Worm (Caenorhabditis elegans) whole organism, young adult: ENCODE measurements around the gene clec-240.

ENCODE experiments used
- F55B11.4 ChIP-seq: sonication (generic microtip); optimal IDR thresholded peaks from 2 replicates; lab custom pipeline; 2016; ENCODE audit warnings: missing compliant biosample characterization, missing genetic modification characterization, borderline replicate concordance; ENCODE audit not compliant: insufficient read depth
- F57A8.1 ChIP-seq: fragments of 200-800 bp; sonication (Bioruptor generic); optimal IDR thresholded peaks from 2 replicates; lab custom pipeline; 2018; ENCODE audit warnings: mild to moderate bottlenecking, missing genetic modification characterization, moderate library complexity, missing compliant biosample characterization
- K11D2.4 ChIP-seq: fragments of 200-800 bp; sonication (Bioruptor generic); IDR thresholded peaks from 2 replicates; pipeline ENCODE4 v1.3.6; 2022; ENCODE audit warnings: missing genetic modification reagents, missing genetic modification characterization, missing compliant biosample characterization
- K12H6.12 ChIP-seq: fragments of 200-800 bp; sonication (Bioruptor generic); optimal IDR thresholded peaks from 2 replicates; lab custom pipeline; 2018; ENCODE audit warnings: mild to moderate bottlenecking, missing genetic modification characterization, missing compliant biosample characterization
- T26A5.8 ChIP-seq: sonication (generic microtip); optimal IDR thresholded peaks from 2 replicates; lab custom pipeline; 2016; ENCODE audit warnings: missing genetic modification characterization, missing compliant biosample characterization
- Y53F4B.3 ChIP-seq: fragments of 200-800 bp; sonication (Bioruptor generic); IDR thresholded peaks from 2 replicates; pipeline ENCODE4 v1.3.6; 2022; ENCODE audit warnings: missing genetic modification reagents, missing genetic modification characterization, missing compliant biosample characterization
- ceh-100 ChIP-seq: fragments of 200-800 bp; sonication (Bioruptor generic); IDR thresholded peaks from 2 replicates; pipeline ENCODE4 v1.3.6; 2022; ENCODE audit warnings: missing genetic modification reagents, missing genetic modification characterization, missing compliant biosample characterization
- egl-44 ChIP-seq: fragments of 200-800 bp; sonication (Bioruptor generic); IDR thresholded peaks from 2 replicates; pipeline ENCODE4 v1.3.6; 2022; ENCODE audit warnings: missing genetic modification reagents, missing genetic modification characterization, missing compliant biosample characterization
- lag-1 ChIP-seq: fragments of 200-800 bp; sonication (Bioruptor generic); IDR thresholded peaks from 2 replicates; pipeline ENCODE4 v1.3.6; 2022; ENCODE audit warnings: missing genetic modification reagents, missing genetic modification characterization, missing compliant biosample characterization
- let-607 ChIP-seq, 2 experiments: fragments of 200-800 bp in 1 of 2; sonication (Bioruptor generic) in 1 of 2; sonication (generic microtip) in 1 of 2; optimal IDR thresholded peaks; 2 replicates each; lab custom pipeline; 2016 to 2018; ENCODE audit warnings: mild to moderate bottlenecking in 2 of 2, missing compliant biosample characterization in 2 of 2, missing genetic modification characterization in 2 of 2, moderate library complexity in 2 of 2, missing genotype in 1 of 2
- lsy-27 ChIP-seq: sonication (generic microtip); optimal IDR thresholded peaks from 2 replicates; lab custom pipeline; 2017; ENCODE audit warnings: missing genetic modification characterization, mild to moderate bottlenecking, missing compliant biosample characterization, antibody characterized with exemption, missing genotype, borderline replicate concordance; ENCODE audit not compliant: insufficient read depth
- madf-3 ChIP-seq: fragments of 200-800 bp; sonication (Bioruptor generic); IDR thresholded peaks from 2 replicates; pipeline ENCODE4 v1.3.6; 2022; ENCODE audit warnings: missing genetic modification reagents, missing genetic modification characterization, missing compliant biosample characterization
- mcd-1 ChIP-seq: fragments of 200-800 bp; sonication (Bioruptor generic); IDR thresholded peaks from 2 replicates; pipeline ENCODE4 v1.3.6; 2022; ENCODE audit warnings: missing genetic modification reagents, missing genetic modification characterization, missing compliant biosample characterization
- mel-28 ChIP-seq: sonication (generic microtip); optimal IDR thresholded peaks from 2 replicates; lab custom pipeline; 2016; ENCODE audit warnings: borderline replicate concordance, mild to moderate bottlenecking, missing genetic modification characterization, missing compliant biosample characterization
- nhr-27 ChIP-seq: fragments of 200-800 bp; sonication (Bioruptor generic); optimal IDR thresholded peaks from 2 replicates; lab custom pipeline; 2018; ENCODE audit warnings: mild to moderate bottlenecking, missing genetic modification characterization, moderate library complexity, missing compliant biosample characterization
- snpc-3.4 ChIP-seq: sonication (generic microtip); optimal IDR thresholded peaks from 2 replicates; lab custom pipeline; 2017; ENCODE audit warnings: missing genetic modification characterization, mild to moderate bottlenecking, missing compliant biosample characterization, antibody characterized with exemption, moderate library complexity, missing genotype, missing genetic modification reagents
- zim-3 ChIP-seq: sonication (generic microtip); optimal IDR thresholded peaks from 2 replicates; lab custom pipeline; 2017; ENCODE audit warnings: mild to moderate bottlenecking, missing genetic modification characterization, moderate library complexity, missing compliant biosample characterization

The clec-240 gene

DNA sequence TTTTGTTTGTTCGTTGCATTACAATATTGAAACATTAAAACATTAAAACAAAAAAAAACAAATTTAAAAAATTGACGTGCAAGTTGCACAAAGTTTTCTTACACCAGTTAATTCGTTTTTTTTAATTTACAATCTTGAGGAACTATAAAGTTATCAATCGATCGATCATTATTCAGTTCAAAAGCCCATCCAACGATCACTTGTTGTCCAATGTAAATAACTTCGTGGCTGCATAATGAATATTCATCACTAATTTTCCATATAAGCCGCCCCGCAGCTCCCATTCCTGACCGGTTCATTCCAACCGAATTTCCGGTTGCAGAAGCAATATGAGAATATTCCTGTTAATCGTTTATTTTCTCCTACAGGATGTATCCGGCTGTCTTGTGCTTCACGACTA, 32.4 kb downstream of the clec-240 start, which contains the start of gene hpo-33 (continued):
- TF ChIP-seq ceh-100 (GFP tag; lab: Robert Waterston, UW) (no peak), mel-28 (tag; lab: Kevin White, UChicago) (no peak), K11D2.4 (GFP tag; lab: Robert Waterston, UW) (no peak), lag-1 (GFP tag; lab: Robert Waterston, UW) (no peak), T26A5.8 (no peak)

DNA sequence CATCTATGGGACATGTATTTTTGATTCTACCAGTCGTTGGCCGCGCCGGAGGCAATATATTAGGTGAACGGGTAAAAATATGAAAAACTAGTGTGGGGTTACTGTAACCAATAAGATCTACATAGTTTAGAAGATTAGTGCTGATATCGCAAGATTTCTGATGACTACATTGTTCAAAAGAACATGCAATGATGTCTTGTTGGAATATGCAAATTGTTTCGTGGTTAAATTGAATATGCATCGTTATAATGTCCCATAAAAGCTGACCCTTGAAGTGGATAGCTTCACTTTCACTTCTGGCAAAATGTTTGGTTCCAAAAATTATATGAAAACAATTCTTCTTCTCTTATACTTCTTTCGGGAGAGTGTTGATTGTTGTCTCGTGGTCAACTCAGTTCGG, 34.7 kb downstream of the clec-240 start, which contains the start of gene F28B1.2:
TSS of gene F28B1.2 (plus strand) at position 301 of the 400 bp plus-strand sequence.
- no peak for TF ChIP-seq lsy-27 (tag; lab: Kevin White, UChicago)
- TF ChIP-seq nhr-27 (tag; lab: Kevin White, UChicago): no peak
- no peak for TF ChIP-seq snpc-3.4 (tag; lab: Kevin White, UChicago)
- TF ChIP-seq, all 124 proteins: peak for 0

DNA sequence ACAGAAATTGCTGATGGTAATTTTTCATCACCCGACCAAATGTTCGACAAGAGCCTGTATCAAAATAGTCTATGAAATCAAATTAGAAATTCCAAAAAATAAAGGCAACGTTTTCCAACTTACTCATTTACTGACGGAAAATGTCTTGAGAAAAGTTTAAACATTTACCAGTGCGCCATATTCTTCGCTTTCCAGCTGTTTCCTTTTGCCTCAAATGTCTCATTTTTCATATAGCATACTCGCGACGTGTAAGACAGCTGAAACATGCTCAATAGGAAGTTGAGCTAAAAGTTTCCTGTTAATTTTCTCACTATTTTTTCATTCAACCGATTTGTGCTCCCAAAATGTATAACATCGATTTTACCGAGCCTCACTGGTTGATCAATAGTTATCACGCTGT, 50.2 kb downstream of the clec-240 start, which contains the start of gene sri-66:
TSS of gene sri-66 (plus strand) at position 301 of the 400 bp plus-strand sequence.
- TF ChIP-seq K12H6.12 (tag; lab: Kevin White, UChicago): no peak
- TF ChIP-seq egl-44 (GFP tag; lab: Robert Waterston, UW): no peak
- no peak for TF ChIP-seq F57A8.1 (GFP tag; lab: Kevin White, UChicago)
- TF ChIP-seq Y53F4B.3 (GFP tag; lab: Robert Waterston, UW): no peak
- no peak for TF ChIP-seq zim-3
- no peak for TF ChIP-seq mcd-1 (GFP tag; lab: Robert Waterston, UW)
- no peak for TF ChIP-seq madf-3
- no peak for TF ChIP-seq lsy-27 (tag; lab: Kevin White, UChicago)
- no peak for TF ChIP-seq let-607 (tag; optimal IDR thresholded peaks at IDR 0.05; lab: Kevin White, UChicago)
- no peak for TF ChIP-seq F55B11.4 (tag; lab: Kevin White, UChicago)
